Fruit fly (Drosophila melanogaster) whole organism, pupa: ENCODE results near the gene Cdk12.

Experiments used
- CG10348 ChIP-seq: fragments of 200-800 bp; sonication (Bioruptor generic); IDR thresholded peaks from 2 replicates; pipeline ENCODE4 v1.3.6; 2022; ENCODE audit warnings: missing biosample characterization, missing genetic modification characterization
- CG12605 ChIP-seq: fragments of 200-800 bp; sonication (Bioruptor generic); IDR thresholded peaks from 2 replicates; pipeline ENCODE4 v1.3.6; 2022; ENCODE audit warnings: missing biosample characterization, missing genetic modification characterization
- CG13204 ChIP-seq: fragments of 200-800 bp; sonication (Bioruptor generic); optimal IDR thresholded peaks from 2 replicates; lab custom pipeline; 2018; ENCODE audit warnings: missing biosample characterization, mild to moderate bottlenecking, missing genetic modification characterization, moderate library complexity
- CG14655 ChIP-seq: fragments of 200-800 bp; sonication (Bioruptor generic); optimal IDR thresholded peaks from 3 replicates; lab custom pipeline; 2017; ENCODE audit warnings: mild to moderate bottlenecking, missing biosample characterization, missing genetic modification reagents, missing genetic modification characterization
- CG15710 ChIP-seq: fragments of 200-800 bp; sonication (Bioruptor generic); optimal IDR thresholded peaks from 2 replicates; lab custom pipeline; 2018; ENCODE audit warnings: missing biosample characterization, mild to moderate bottlenecking, missing genetic modification characterization, moderate library complexity
- CG17806 ChIP-seq: fragments of 200-800 bp; sonication (Bioruptor generic); optimal IDR thresholded peaks from 2 replicates; lab custom pipeline; 2018; ENCODE audit warnings: missing biosample characterization, mild to moderate bottlenecking, missing genetic modification characterization, moderate library complexity
- CG32121 ChIP-seq: fragments of 200-800 bp; sonication (Bioruptor generic); IDR thresholded peaks from 2 replicates; pipeline ENCODE4 v1.3.6; 2022; ENCODE audit warnings: missing biosample characterization, missing genetic modification characterization
- CG34367 ChIP-seq: fragments of 200-800 bp; sonication (Bioruptor generic); optimal IDR thresholded peaks from 2 replicates; lab custom pipeline; 2018; ENCODE audit warnings: missing biosample characterization, mild to moderate bottlenecking, missing genetic modification characterization
- CG4496 ChIP-seq: fragments of 200-800 bp; sonication (Bioruptor generic); IDR thresholded peaks from 3 replicates; pipeline ENCODE4 v1.3.6; 2022; ENCODE audit warnings: missing biosample characterization, missing genetic modification characterization
- CG8159 ChIP-seq: fragments of 200-800 bp; sonication (Bioruptor generic); optimal IDR thresholded peaks from 3 replicates; lab custom pipeline; 2018; ENCODE audit warnings: missing biosample characterization, mild to moderate bottlenecking, missing genetic modification characterization, moderate library complexity
- CG8301 ChIP-seq: fragments of 200-800 bp; sonication (Bioruptor generic); optimal IDR thresholded peaks from 2 replicates; lab custom pipeline; 2018; ENCODE audit warnings: missing biosample characterization, mild to moderate bottlenecking, missing genetic modification characterization
- CG9948 ChIP-seq: fragments of 200-800 bp; sonication (Bioruptor generic); optimal IDR thresholded peaks from 2 replicates; lab custom pipeline; 2018; ENCODE audit warnings: missing biosample characterization, mild to moderate bottlenecking, missing genetic modification characterization, moderate library complexity
- D1 ChIP-seq: fragments of 200-800 bp; sonication (Bioruptor generic); optimal IDR thresholded peaks from 2 replicates; lab custom pipeline; 2018; ENCODE audit warnings: missing biosample characterization, mild to moderate bottlenecking, missing genetic modification characterization, moderate library complexity
- EcR ChIP-seq: fragments of 200-800 bp; sonication (Bioruptor generic); optimal IDR thresholded peaks from 3 replicates; lab custom pipeline; 2019; ENCODE audit warnings: missing biosample characterization, missing genetic modification characterization, mild to moderate bottlenecking, moderate library complexity, missing genetic modification reagents
- Ets98B ChIP-seq: fragments of 200-800 bp; sonication (Bioruptor generic); IDR thresholded peaks from 2 replicates; pipeline ENCODE4 v1.3.6; 2022; ENCODE audit warnings: missing biosample characterization, missing genetic modification characterization
- Pif1A ChIP-seq: fragments of 200-800 bp; sonication (Bioruptor generic); optimal IDR thresholded peaks from 3 replicates; lab custom pipeline; 2016; ENCODE audit warnings: missing biosample characterization, missing genetic modification characterization
- Pif1B ChIP-seq: fragments of 200-800 bp; sonication (Bioruptor generic); optimal IDR thresholded peaks from 3 replicates; lab custom pipeline; 2016; ENCODE audit warnings: missing biosample characterization, missing genetic modification characterization
- Snoo ChIP-seq: fragments of 200-800 bp; sonication (Bioruptor generic); optimal IDR thresholded peaks from 3 replicates; lab custom pipeline; 2017; ENCODE audit warnings: missing biosample characterization, mild to moderate bottlenecking, missing genetic modification characterization, inconsistent platforms
- fd96Ca ChIP-seq: fragments of 200-800 bp; sonication (Bioruptor generic); IDR thresholded peaks from 3 replicates; pipeline ENCODE4 v1.3.6; 2022; ENCODE audit warnings: missing biosample characterization, missing genetic modification characterization
- gl ChIP-seq: fragments of 200-800 bp; sonication (Bioruptor generic); optimal IDR thresholded peaks from 2 replicates; lab custom pipeline; 2018; ENCODE audit warnings: missing biosample characterization, mild to moderate bottlenecking, missing genetic modification characterization
- rn ChIP-seq: fragments of 200-800 bp; sonication (Bioruptor generic); IDR thresholded peaks from 2 replicates; pipeline ENCODE4 v1.3.6; 2022; ENCODE audit warnings: missing biosample characterization, missing genetic modification characterization

Cdk12 gene

dm6 chr3L:21516716-21517266 is 685 bp downstream of the Cdk12 start:
- TF ChIP-seq D1, result no peak
- no peak for TF ChIP-seq CG13204
- TF ChIP-seq CG34367 (tag; lab: Kevin White, UChicago), result no peak
- no peak for TF ChIP-seq CG4496 (GFP tag; lab: Robert Waterston, UW)
- 0 out of 2 replicates have a peak, but pooled peaks have one; percentile 39 for TF ChIP-seq CG12605 (GFP tag; lab: Robert Waterston, UW)
- TF ChIP-seq Snoo, result peak; percentile 13
- TF ChIP-seq rn (GFP tag; lab: Robert Waterston, UW), result no peak
- peak; percentile 33; the same call in 1 of the 2 replicates for TF ChIP-seq Ets98B (GFP tag; lab: Robert Waterston, UW)
- peak; percentile 4 for TF ChIP-seq CG17806 (tag; lab: Kevin White, UChicago)
- TF ChIP-seq fd96Ca (GFP tag; lab: Robert Waterston, UW), result 0 out of 3 replicates have a peak, but pooled peaks have one; percentile 6
- no peak for TF ChIP-seq gl (tag; lab: Kevin White, UChicago)
- TF ChIP-seq CG15710 (tag; lab: Kevin White, UChicago), result peak; percentile 13
- TF ChIP-seq CG8301 (tag; lab: Kevin White, UChicago), result peak; percentile 22
- TF ChIP-seq CG8159, result peak; percentile 28
- peak; percentile 28 for TF ChIP-seq CG14655 (GFP tag; lab: Kevin White, UChicago)
- TF ChIP-seq Pif1B (GFP tag; lab: Kevin White, UChicago), result peak; percentile 16
- peak; percentile 36 for TF ChIP-seq Pif1A (GFP tag; lab: Kevin White, UChicago)
- peak; percentile 77 for TF ChIP-seq EcR (GFP tag; lab: Kevin White, UChicago)
- no peak for TF ChIP-seq CG10348 (GFP tag; lab: Robert Waterston, UW)
- peak; percentile 8 for TF ChIP-seq CG9948 (tag; lab: Kevin White, UChicago)
- 0 out of 2 replicates have a peak, but pooled peaks have one; percentile 39 for TF ChIP-seq CG32121

- TF ChIP-seq CG13204 (no peak), Pif1A (GFP tag; lab: Kevin White, UChicago) (no peak), CG8159 (no peak), CG32121 (no peak), CG34367 (tag; lab: Kevin White, UChicago) (no peak), CG8301 (tag; lab: Kevin White, UChicago) (no peak), CG15710 (tag; lab: Kevin White, UChicago) (no peak), EcR (GFP tag; lab: Kevin White, UChicago) (no peak)
- TF ChIP-seq, all 21 proteins: peak for 0
These were observed 2.2 kb downstream of the Cdk12 start for dm6 chr3L:21518345-21518744.

- TF ChIP-seq EcR (GFP tag; lab: Kevin White, UChicago) (peak; percentile 15), CG12605 (GFP tag; lab: Robert Waterston, UW) (no peak), CG32121 (no peak), CG13204 (no peak), CG34367 (tag; lab: Kevin White, UChicago) (no peak), gl (tag; lab: Kevin White, UChicago) (no peak), Pif1B (GFP tag; lab: Kevin White, UChicago) (no peak), Ets98B (GFP tag; lab: Robert Waterston, UW) (no peak), CG15710 (tag; lab: Kevin White, UChicago) (no peak)
These were observed 7.1 kb downstream of the Cdk12 start, which contains the start of gene CG7611 for dm6 chr3L:21523059-21523836. Gene CG7611 (plus strand): TSS chr3L:21523186.

- TF ChIP-seq CG34367 (tag; lab: Kevin White, UChicago), result no peak
- TF ChIP-seq rn (GFP tag; lab: Robert Waterston, UW), result no peak; the same call in 1 of the 2 replicates
- TF ChIP-seq Snoo, result peak; percentile 16
- TF ChIP-seq CG8301 (tag; lab: Kevin White, UChicago), result peak; percentile 44
- TF ChIP-seq CG10348 (GFP tag; lab: Robert Waterston, UW), result no peak
- TF ChIP-seq D1, result no peak
- no peak for TF ChIP-seq fd96Ca (GFP tag; lab: Robert Waterston, UW)
- TF ChIP-seq CG32121, result peak; percentile 67
- TF ChIP-seq Ets98B (GFP tag; lab: Robert Waterston, UW), result peak; percentile 60
- no peak for TF ChIP-seq gl (tag; lab: Kevin White, UChicago)
- TF ChIP-seq CG14655 (GFP tag; lab: Kevin White, UChicago), result no peak
- TF ChIP-seq Pif1A (GFP tag; lab: Kevin White, UChicago), result no peak
- TF ChIP-seq CG15710 (tag; lab: Kevin White, UChicago), result peak; percentile 33
- no peak for TF ChIP-seq CG13204
- no peak for TF ChIP-seq CG12605 (GFP tag; lab: Robert Waterston, UW)
- TF ChIP-seq EcR (GFP tag; lab: Kevin White, UChicago), result no peak
- TF ChIP-seq CG9948 (tag; lab: Kevin White, UChicago), result peak; percentile 4
- no peak for TF ChIP-seq CG8159
- no peak; the same call in 2 of the 3 replicates for TF ChIP-seq CG4496 (GFP tag; lab: Robert Waterston, UW)
- peak; percentile 54 for TF ChIP-seq Pif1B (GFP tag; lab: Kevin White, UChicago)
- TF ChIP-seq CG17806 (tag; lab: Kevin White, UChicago), result peak; percentile 38
- TF ChIP-seq, all 21 proteins: peak for 8
These were observed 8.2 kb downstream of the Cdk12 start for dm6 chr3L:21524071-21524889.
